Worm (Caenorhabditis elegans) whole organism, L3 larva: ENCODE measurements around the gene K08D8.4.

Experiments used
- ZK546.5 ChIP-seq: sonication (generic microtip); optimal IDR thresholded peaks from 2 replicates; lab custom pipeline; 2017; ENCODE audit warnings: missing biosample characterization, missing genetic modification characterization
- hmg-11 ChIP-seq: sonication (generic microtip); optimal IDR thresholded peaks from 2 replicates; lab custom pipeline; 2016; ENCODE audit warnings: missing genetic modification characterization, missing compliant biosample characterization
- nhr-23 ChIP-seq: fragments of 150-350 bp; optimal IDR thresholded peaks from 2 replicates; lab custom pipeline; 2014; ENCODE audit warnings: missing biosample characterization, missing genetic modification reagents, missing genetic modification characterization
- ztf-11 ChIP-seq: fragments of 150-350 bp; optimal IDR thresholded peaks from 2 replicates; lab custom pipeline; 2014; ENCODE audit warnings: missing biosample characterization, missing genetic modification characterization

DNA sequence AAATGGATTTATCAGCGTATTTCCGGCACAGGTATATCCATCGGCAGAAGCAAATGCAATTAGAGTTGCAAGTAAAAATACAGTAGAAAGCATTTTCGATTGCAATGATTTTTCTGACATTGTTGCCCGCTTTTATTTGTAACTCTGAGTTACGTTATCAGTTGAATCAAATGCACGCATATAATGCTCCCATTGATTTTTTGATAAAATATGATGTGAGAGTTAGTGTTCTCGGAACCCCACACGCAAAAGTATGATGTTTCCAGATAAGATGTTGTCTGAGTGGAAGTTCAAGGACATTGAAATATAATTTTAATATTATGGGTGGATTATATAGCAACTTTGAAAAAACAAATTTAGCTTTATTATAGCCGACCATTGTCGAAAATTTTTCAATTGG is 2.2 kb upstream of the K08D8.4 start, which contains the start of gene K08D8.5:
- TF ChIP-seq ztf-11 (tag; lab: Kevin White, UChicago) (no peak), hmg-11 (tag; lab: Kevin White, UChicago) (no peak), nhr-23 (no peak), ZK546.5 (tag; lab: Kevin White, UChicago) (no peak)
